Worm (Caenorhabditis elegans) whole organism, early embryonic: ENCODE results near the gene nhr-4.

ENCODE experiments used
- ama-1 ChIP-seq: fragments of 150-350 bp; optimal IDR thresholded peaks from 2 replicates; lab custom pipeline; 2014
- ets-7 ChIP-seq: sonication (generic microtip); optimal IDR thresholded peaks from 2 replicates; lab custom pipeline; 2016; ENCODE audit warnings: missing genotype, missing genetic modification characterization, missing compliant biosample characterization

DNA sequence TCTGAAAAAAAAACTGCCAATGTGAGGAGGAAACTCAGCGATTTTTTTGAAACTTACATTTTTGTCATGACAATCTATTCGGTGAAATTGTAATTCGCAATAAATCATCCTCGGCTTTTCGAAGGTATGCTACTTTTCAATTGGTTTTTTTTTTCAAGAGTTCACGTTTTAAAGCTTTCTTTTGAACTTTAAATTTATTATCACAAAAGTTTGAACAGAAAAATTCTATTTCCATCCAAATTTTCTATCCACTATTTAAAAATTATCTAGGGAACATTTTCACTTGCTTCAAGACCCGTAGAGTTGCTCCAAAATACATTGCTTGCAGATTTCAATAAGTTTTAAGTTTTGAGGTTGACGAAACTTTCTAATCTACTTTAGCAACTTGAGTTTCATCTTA, 32.6 kb upstream of the nhr-4 start, which contains the start of gene K07F5.6:
- TF ChIP-seq ama-1 (lab: Kevin White, UChicago) (no peak), ets-7 (tag; lab: Kevin White, UChicago) (no peak)
